Worm (Caenorhabditis elegans): ENCODE results near the gene ZK1055.2.

The ZK1055.2 gene

ce11 chrV:6611058-6611457 lies 20.7 kb downstream of the ZK1055.2 start, which contains the start of gene gon-14:
gon-14 (minus strand) TSS chrV:6611158.
- no peak for TF ChIP-seq ets-7 (tag; optimal IDR thresholded peaks at IDR 0.05)
- no peak for TF ChIP-seq hmg-4 (GFP tag; optimal IDR thresholded peaks at IDR 0.05)
- no peak for TF ChIP-seq B0310.2 (tag; optimal IDR thresholded peaks at IDR 0.05)
- no peak for TF ChIP-seq hmbx-1 (tag; optimal IDR thresholded peaks at IDR 0.05)
- TF ChIP-seq ceh-36 (tag; optimal IDR thresholded peaks at IDR 0.05), result no peak

ce11 chrV:6611504-6611903 lies 21.1 kb downstream of the ZK1055.2 start:
- TF ChIP-seq tbx-11 (GFP tag; IDR thresholded peaks at IDR 0.05) (no peak), scrt-1 (GFP tag; IDR thresholded peaks at IDR 0.05) (no peak), tra-4 (tag; optimal IDR thresholded peaks at IDR 0.05) (no peak), ama-1 (optimal IDR thresholded peaks at IDR 0.05) (no peak), B0310.2 (tag; optimal IDR thresholded peaks at IDR 0.05) (no peak), hmbx-1 (tag; optimal IDR thresholded peaks at IDR 0.05) (no peak), ceh-36 (tag; optimal IDR thresholded peaks at IDR 0.05) (no peak), F13C5.2 (tag; optimal IDR thresholded peaks at IDR 0.05) (no peak), hmg-4 (GFP tag; optimal IDR thresholded peaks at IDR 0.05) (no peak), flt-1 (GFP tag; IDR thresholded peaks at IDR 0.05) (no peak), tbx-37 (GFP tag; conservative IDR thresholded peaks at IDR 0.05) (no peak), hnd-1 (tag; optimal IDR thresholded peaks at IDR 0.05) (no peak), ets-7 (tag; optimal IDR thresholded peaks at IDR 0.05) (no peak), ceh-13 (GFP tag; optimal IDR thresholded peaks at IDR 0.05) (no peak), aly-1 (tag; optimal IDR thresholded peaks at IDR 0.05) (no peak), pes-1 (GFP tag; IDR thresholded peaks at IDR 0.05) (no peak)

ce11 chrV:6614152-6614734 lies 23.9 kb downstream of the ZK1055.2 start, which contains the start of gene cpr-4:
cpr-4 (plus strand) TSS chrV:6614674.
- TF ChIP-seq tbx-37 (GFP tag; conservative IDR thresholded peaks at IDR 0.05) (no peak), scrt-1 (GFP tag; IDR thresholded peaks at IDR 0.05) (no peak), sea-1 (GFP tag; conservative IDR thresholded peaks at IDR 0.05) (no peak), hnd-1 (tag; optimal IDR thresholded peaks at IDR 0.05) (no peak), hmg-4 (GFP tag; optimal IDR thresholded peaks at IDR 0.05) (no peak), aly-1 (tag; optimal IDR thresholded peaks at IDR 0.05) (no peak), ama-1 (optimal IDR thresholded peaks at IDR 0.05) (no peak), hmbx-1 (tag; optimal IDR thresholded peaks at IDR 0.05) (no peak), ceh-36 (tag; optimal IDR thresholded peaks at IDR 0.05) (no peak), tbx-11 (GFP tag; IDR thresholded peaks at IDR 0.05) (no peak), F13C5.2 (tag; optimal IDR thresholded peaks at IDR 0.05) (no peak), B0310.2 (tag; optimal IDR thresholded peaks at IDR 0.05) (no peak), pes-1 (GFP tag; IDR thresholded peaks at IDR 0.05) (no peak), flt-1 (GFP tag; IDR thresholded peaks at IDR 0.05) (no peak), ceh-13 (GFP tag; optimal IDR thresholded peaks at IDR 0.05) (no peak)

ce11 chrV:6614968-6615367 lies 24.6 kb downstream of the ZK1055.2 start:
- TF ChIP-seq scrt-1 (GFP tag; IDR thresholded peaks at IDR 0.05), result no peak
- TF ChIP-seq flt-1 (GFP tag; IDR thresholded peaks at IDR 0.05), result no peak
- no peak for TF ChIP-seq tra-4 (tag; optimal IDR thresholded peaks at IDR 0.05)
- TF ChIP-seq ceh-13 (GFP tag; optimal IDR thresholded peaks at IDR 0.05), result no peak
- TF ChIP-seq ama-1 (optimal IDR thresholded peaks at IDR 0.05), result no peak
- no peak for TF ChIP-seq tbx-37 (GFP tag; conservative IDR thresholded peaks at IDR 0.05)

DNA sequence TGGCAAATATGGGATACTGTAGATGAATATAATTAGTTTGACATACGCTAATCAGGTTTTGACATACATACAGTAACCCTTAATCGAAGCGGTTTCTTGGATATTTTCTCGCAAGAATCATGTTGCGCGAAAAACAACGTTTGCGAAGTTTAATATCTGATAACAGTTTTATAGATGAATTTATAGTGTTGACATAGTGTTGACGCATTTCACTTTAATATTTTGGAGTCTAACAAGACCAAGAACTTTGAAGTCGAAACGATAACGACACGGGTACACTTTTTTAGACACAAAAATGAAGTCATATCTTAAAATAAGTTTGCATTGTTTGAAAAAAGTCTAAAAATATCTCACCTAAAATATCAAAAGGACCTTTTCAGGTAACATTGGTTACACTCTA lies 25.9 kb downstream of the ZK1055.2 start:
- TF ChIP-seq tbx-11 (GFP tag; IDR thresholded peaks at IDR 0.05) (no peak), ets-7 (tag; optimal IDR thresholded peaks at IDR 0.05) (no peak)

ce11 chrV:6620809-6621208 lies 30.4 kb downstream of the ZK1055.2 start:
- TF ChIP-seq ceh-36 (tag; optimal IDR thresholded peaks at IDR 0.05), result no peak
- no peak for TF ChIP-seq F13C5.2 (tag; optimal IDR thresholded peaks at IDR 0.05)
- TF ChIP-seq tbx-11 (GFP tag; IDR thresholded peaks at IDR 0.05), result no peak
- no peak for TF ChIP-seq pes-1 (GFP tag; IDR thresholded peaks at IDR 0.05)
- no peak for TF ChIP-seq hmbx-1 (tag; optimal IDR thresholded peaks at IDR 0.05)
- no peak for TF ChIP-seq flt-1 (GFP tag; IDR thresholded peaks at IDR 0.05)
- TF ChIP-seq hnd-1 (tag; optimal IDR thresholded peaks at IDR 0.05), result no peak
- no peak for TF ChIP-seq ama-1 (optimal IDR thresholded peaks at IDR 0.05)
- TF ChIP-seq aly-1 (tag; optimal IDR thresholded peaks at IDR 0.05), result no peak
- no peak for TF ChIP-seq sea-1 (GFP tag; conservative IDR thresholded peaks at IDR 0.05)
- TF ChIP-seq B0310.2 (tag; optimal IDR thresholded peaks at IDR 0.05), result no peak
- no peak for TF ChIP-seq scrt-1 (GFP tag; IDR thresholded peaks at IDR 0.05)

- TF ChIP-seq pes-1 (GFP tag; IDR thresholded peaks at IDR 0.05) (no peak), hmbx-1 (tag; optimal IDR thresholded peaks at IDR 0.05) (no peak), F13C5.2 (tag; optimal IDR thresholded peaks at IDR 0.05) (no peak), tbx-37 (GFP tag; conservative IDR thresholded peaks at IDR 0.05) (no peak), ceh-36 (tag; optimal IDR thresholded peaks at IDR 0.05) (no peak), scrt-1 (GFP tag; IDR thresholded peaks at IDR 0.05) (no peak), ama-1 (optimal IDR thresholded peaks at IDR 0.05) (no peak), hmg-4 (GFP tag; optimal IDR thresholded peaks at IDR 0.05) (no peak), tra-4 (tag; optimal IDR thresholded peaks at IDR 0.05) (no peak)
Measured at ce11 chrV:6621894-6622293, 31.5 kb downstream of the ZK1055.2 start, which contains the start of gene nhr-37. nhr-37 (plus strand) TSS chrV:6622194.

ce11 chrV:6626244-6626643 lies 35.9 kb downstream of the ZK1055.2 start, which contains the start of gene ppt-1:
ppt-1 (minus strand) TSS chrV:6626344.
- TF ChIP-seq sea-1 (GFP tag; conservative IDR thresholded peaks at IDR 0.05) (no peak), aly-1 (tag; optimal IDR thresholded peaks at IDR 0.05) (no peak), ama-1 (optimal IDR thresholded peaks at IDR 0.05) (no peak), hmbx-1 (tag; optimal IDR thresholded peaks at IDR 0.05) (no peak), tbx-11 (GFP tag; IDR thresholded peaks at IDR 0.05) (no peak), tbx-37 (GFP tag; conservative IDR thresholded peaks at IDR 0.05) (no peak), hnd-1 (tag; optimal IDR thresholded peaks at IDR 0.05) (no peak)
